Fruit fly (Drosophila melanogaster): ENCODE measurements around the gene CG15478.

Gene CG15478

dm6 chrX:7728251-7729164 is 10.8 kb upstream of the CG15478 start, which contains the start of the genes NELF-B and CG12155 (continued):
- TF ChIP-seq az2 (GFP tag; optimal IDR thresholded peaks at IDR 0.05), result peak; percentile 59
- TF ChIP-seq pnt (GFP tag; optimal IDR thresholded peaks at IDR 0.05), result peak; percentile 32
- TF ChIP-seq vvl (GFP tag; IDR thresholded peaks at IDR 0.05), result peak; percentile 36; the same call in 1 of the 2 replicates
- TF ChIP-seq CG4282 (GFP tag; optimal IDR thresholded peaks at IDR 0.05), result no peak
- peak; percentile 70 for TF ChIP-seq Abd-B (GFP tag; optimal IDR thresholded peaks at IDR 0.05)
- TF ChIP-seq D (optimal IDR thresholded peaks at IDR 0.05), result no peak
- TF ChIP-seq D (GFP tag; optimal IDR thresholded peaks at IDR 0.05), result peak; percentile 42
- peak; percentile 41 for TF ChIP-seq dmrt11E (tag; optimal IDR thresholded peaks at IDR 0.05)
- TF ChIP-seq bsh (GFP tag; optimal IDR thresholded peaks at IDR 0.05), result peak in 1 of 2 experiments; percentile 14
- peak; percentile 61 for TF ChIP-seq Nf-YC (tag; optimal IDR thresholded peaks at IDR 0.05)
- peak; percentile 0 for TF ChIP-seq vfl (GFP tag; optimal IDR thresholded peaks at IDR 0.05)
- 0 out of 3 replicates have a peak, but pooled peaks have one; percentile 35 for TF ChIP-seq ase (GFP tag; IDR thresholded peaks at IDR 0.05)
- peak; percentile 46 for TF ChIP-seq CG9817 (tag; optimal IDR thresholded peaks at IDR 0.05)
- TF ChIP-seq CG9797 (GFP tag; optimal IDR thresholded peaks at IDR 0.05), result peak; percentile 10
- TF ChIP-seq H2.0 (GFP tag; IDR thresholded peaks at IDR 0.05), result no peak
- peak; percentile 20 for TF ChIP-seq CG3995 (GFP tag; optimal IDR thresholded peaks at IDR 0.05)
- no peak for TF ChIP-seq Fer1 (GFP tag; optimal IDR thresholded peaks at IDR 0.05)
- TF ChIP-seq Med (GFP tag), result peak; percentile 62
- no peak for TF ChIP-seq NC2β (GFP tag; optimal IDR thresholded peaks at IDR 0.05)
- TF ChIP-seq CTCF (GFP tag; optimal IDR thresholded peaks at IDR 0.05), result no peak
- peak; percentile 30 for TF ChIP-seq Hsf (GFP tag; optimal IDR thresholded peaks at IDR 0.05)
- peak; percentile 70 for TF ChIP-seq CG9727 (GFP tag; optimal IDR thresholded peaks at IDR 0.05)
- no peak for TF ChIP-seq run (tag; optimal IDR thresholded peaks at IDR 0.05)
- no peak for TF ChIP-seq hkb (optimal IDR thresholded peaks at IDR 0.05)
- no peak for TF ChIP-seq hkb (GFP tag; IDR thresholded peaks at IDR 0.05)
- TF ChIP-seq CG8478 (optimal IDR thresholded peaks at IDR 0.05), result peak; percentile 71
- peak; percentile 27 for TF ChIP-seq zen (tag; optimal IDR thresholded peaks at IDR 0.05)
- TF ChIP-seq chm (GFP tag; IDR thresholded peaks at IDR 0.05), result no peak
- no peak for TF ChIP-seq CG4707 (GFP tag; optimal IDR thresholded peaks at IDR 0.05)
- TF ChIP-seq Sry-β (GFP tag; optimal IDR thresholded peaks at IDR 0.05), result peak; percentile 43
- TF ChIP-seq slou (GFP tag; optimal IDR thresholded peaks at IDR 0.05), result peak; percentile 49
- TF ChIP-seq eve (GFP tag; optimal IDR thresholded peaks at IDR 0.05), result no peak
- peak; percentile 45 for TF ChIP-seq Usf (GFP tag; optimal IDR thresholded peaks at IDR 0.05)
- TF ChIP-seq gsb (GFP tag; IDR thresholded peaks at IDR 0.05), result no peak
- no peak for TF ChIP-seq CG13894 (tag; optimal IDR thresholded peaks at IDR 0.05)
- TF ChIP-seq Myb (GFP tag; optimal IDR thresholded peaks at IDR 0.05), result no peak
- TF ChIP-seq CG13424 (tag; optimal IDR thresholded peaks at IDR 0.05), result peak; percentile 58
- peak; percentile 72 for TF ChIP-seq Scr (GFP tag; IDR thresholded peaks at IDR 0.05; ENCODE audit: partially characterized antibody)
- no peak for TF ChIP-seq CHES-1-like (GFP tag; optimal IDR thresholded peaks at IDR 0.05)
- peak; percentile 71 for TF ChIP-seq Xbp1 (GFP tag; optimal IDR thresholded peaks at IDR 0.05)
- TF ChIP-seq Opbp (GFP tag; IDR thresholded peaks at IDR 0.05; ENCODE audit: partially characterized antibody), result peak; percentile 51; the same call in 2 of the 3 replicates
- peak; percentile 76 for TF ChIP-seq CG16813 (GFP tag; IDR thresholded peaks at IDR 0.05; ENCODE audit: partially characterized antibody)
- peak; percentile 53 for TF ChIP-seq CG9215 (GFP tag; IDR thresholded peaks at IDR 0.05)
- TF ChIP-seq CG10979 (tag; optimal IDR thresholded peaks at IDR 0.05), result peak; percentile 23
- TF ChIP-seq Sry-δ (GFP tag; optimal IDR thresholded peaks at IDR 0.05), result peak; percentile 82
- TF ChIP-seq CG10959 (GFP tag; IDR thresholded peaks at IDR 0.05), result no peak
- TF ChIP-seq vnd (GFP tag; IDR thresholded peaks at IDR 0.05; ENCODE audit: partially characterized antibody), result 0 out of 3 replicates have a peak, but pooled peaks have one; percentile 55
- TF ChIP-seq CG17829 (tag; optimal IDR thresholded peaks at IDR 0.05), result peak; percentile 52
- TF ChIP-seq CG2678 (tag; optimal IDR thresholded peaks at IDR 0.05), result no peak
- peak; percentile 26 for TF ChIP-seq twi (tag; optimal IDR thresholded peaks at IDR 0.05)

Measured in whole organism, embryonic.